Fruit fly (Drosophila melanogaster) whole organism, embryonic: ENCODE data around the gene CG2059.

Experiments
- Atf3 ChIP-seq: fragments of 200-800 bp; sonication (Bioruptor generic); optimal IDR thresholded peaks from 3 replicates; lab custom pipeline; 2016; ENCODE audit warnings: missing biosample characterization, missing genetic modification characterization
- B-H2 ChIP-seq: fragments of 200-800 bp; sonication (Bioruptor generic); optimal IDR thresholded peaks from 2 replicates; lab custom pipeline; 2018; ENCODE audit warnings: missing biosample characterization, mild to moderate bottlenecking, missing genetic modification characterization
- C15 ChIP-seq: fragments of 200-800 bp; sonication (Bioruptor generic); IDR thresholded peaks from 3 replicates; pipeline ENCODE4 v1.3.6; 2022; ENCODE audit warnings: missing biosample characterization, missing genetic modification characterization
- CG11695 ChIP-seq: fragments of 200-800 bp; sonication (Bioruptor generic); IDR thresholded peaks from 3 replicates; pipeline ENCODE4 v1.3.6; 2022; ENCODE audit warnings: missing biosample characterization, missing genetic modification characterization
- CG12659 ChIP-seq: fragments of 200-800 bp; sonication (Bioruptor generic); optimal IDR thresholded peaks from 3 replicates; lab custom pipeline; 2017; ENCODE audit warnings: mild to moderate bottlenecking, missing biosample characterization, missing genetic modification reagents, missing genetic modification characterization
- CG13287 ChIP-seq: fragments of 200-800 bp; sonication (Bioruptor generic); IDR thresholded peaks from 2 replicates; pipeline ENCODE4 v1.3.6; 2022; ENCODE audit warnings: missing biosample characterization, missing genetic modification characterization; ENCODE audit not compliant: partially characterized antibody
- CG15479 ChIP-seq: fragments of 200-800 bp; sonication (Bioruptor generic); optimal IDR thresholded peaks from 3 replicates; lab custom pipeline; 2019; ENCODE audit warnings: missing biosample characterization, mild to moderate bottlenecking, missing genetic modification characterization, moderate library complexity
- CG3065 ChIP-seq: fragments of 200-800 bp; sonication (Bioruptor generic); optimal IDR thresholded peaks from 2 replicates; lab custom pipeline; 2016; ENCODE audit warnings: missing biosample characterization, missing genetic modification characterization
- CG4617 ChIP-seq: fragments of 200-800 bp; sonication (Bioruptor generic); optimal IDR thresholded peaks from 3 replicates; lab custom pipeline; 2016; ENCODE audit warnings: missing biosample characterization, missing genetic modification characterization, borderline replicate concordance
- CG4707 ChIP-seq: fragments of 200-800 bp; sonication (Bioruptor generic); optimal IDR thresholded peaks from 2 replicates; lab custom pipeline; 2018; ENCODE audit warnings: missing biosample characterization, mild to moderate bottlenecking, missing genetic modification characterization, moderate library complexity
- CG5180 ChIP-seq: fragments of 200-800 bp; sonication (Bioruptor generic); optimal IDR thresholded peaks from 3 replicates; lab custom pipeline; 2017; ENCODE audit warnings: missing biosample characterization, missing genetic modification characterization, mild to moderate bottlenecking, moderate library complexity, missing genetic modification reagents
- CG6654 ChIP-seq: fragments of 200-800 bp; sonication (Bioruptor generic); optimal IDR thresholded peaks from 2 replicates; lab custom pipeline; 2017; ENCODE audit warnings: missing biosample characterization, mild to moderate bottlenecking, missing genetic modification characterization
- CG8478 ChIP-seq: fragments of >200 bp; optimal IDR thresholded peaks from 2 replicates; lab custom pipeline; 2018
- CG9797 ChIP-seq: fragments of 200-800 bp; sonication (Bioruptor generic); optimal IDR thresholded peaks from 3 replicates; lab custom pipeline; 2018; ENCODE audit warnings: missing biosample characterization, mild to moderate bottlenecking, missing genetic modification characterization
- D ChIP-seq, 2 experiments: fragments of 200-800 bp in 1 of 2; fragments of >200 bp in 1 of 2; sonication (Bioruptor generic) in 1 of 2; optimal IDR thresholded peaks; 2 replicates in 1 of 2; 3 replicates in 1 of 2; lab custom pipeline; 2017; ENCODE audit warnings: mild to moderate bottlenecking in 1 of 2, missing biosample characterization in 1 of 2, missing genetic modification characterization in 1 of 2, missing genetic modification reagents in 1 of 2
- Dad ChIP-seq: fragments of 200-800 bp; sonication (Bioruptor generic); optimal IDR thresholded peaks from 3 replicates; lab custom pipeline; 2016; ENCODE audit warnings: missing biosample characterization, missing genetic modification characterization
- Doc2 ChIP-seq: fragments of 200-800 bp; sonication (Bioruptor generic); IDR thresholded peaks from 2 replicates; pipeline ENCODE4 v1.3.6; 2022; ENCODE audit warnings: missing biosample characterization, missing genetic modification characterization
- Fer3 ChIP-seq: fragments of 200-800 bp; sonication (Bioruptor generic); optimal IDR thresholded peaks from 2 replicates; lab custom pipeline; 2018; ENCODE audit warnings: missing biosample characterization, mild to moderate bottlenecking, missing genetic modification characterization, moderate library complexity
- Gug ChIP-seq: fragments of 200-800 bp; sonication (Bioruptor generic); IDR thresholded peaks from 4 replicates; pipeline ENCODE4 v1.3.6; 2022; ENCODE audit warnings: missing biosample characterization, missing genetic modification characterization
- HLHmδ ChIP-seq: fragments of 200-800 bp; sonication (Bioruptor generic); optimal IDR thresholded peaks from 2 replicates; lab custom pipeline; 2018; ENCODE audit warnings: missing biosample characterization, mild to moderate bottlenecking, missing genetic modification characterization, moderate library complexity
- HmgD ChIP-seq: fragments of 200-800 bp; sonication (Bioruptor generic); optimal IDR thresholded peaks from 3 replicates; lab custom pipeline; 2016; ENCODE audit warnings: missing biosample characterization, missing genetic modification characterization
- NC2β ChIP-seq: fragments of 200-800 bp; sonication (Bioruptor generic); optimal IDR thresholded peaks from 2 replicates; lab custom pipeline; 2016; ENCODE audit warnings: missing biosample characterization, missing genetic modification characterization
- Rfx ChIP-seq: fragments of 200-800 bp; sonication (Bioruptor generic); IDR thresholded peaks from 2 replicates; pipeline ENCODE4 v1.3.6; 2022; ENCODE audit warnings: missing biosample characterization, missing genetic modification characterization
- Stat92E ChIP-seq, 3 experiments: fragments of >200 bp in 2 of 3; fragments of 200-800 bp in 1 of 3; sonication (Bioruptor generic) in 1 of 3; optimal IDR thresholded peaks; 2 replicates each; lab custom pipeline; 2017 to 2019; ENCODE audit warnings: missing biosample characterization in 3 of 3, missing genetic modification characterization in 3 of 3, mild to moderate bottlenecking in 1 of 3, moderate library complexity in 1 of 3
- Trl ChIP-seq, 3 experiments: fragments of >200 bp in 2 of 3; fragments of 200-800 bp in 1 of 3; sonication (Bioruptor generic) in 1 of 3; optimal IDR thresholded peaks; 2 replicates in 1 of 3; 3 replicates in 2 of 3; lab custom pipeline; 2016 to 2017; ENCODE audit warnings: missing biosample characterization in 1 of 3, missing genetic modification characterization in 1 of 3
- Xbp1 ChIP-seq: fragments of 200-800 bp; sonication (Bioruptor generic); optimal IDR thresholded peaks from 3 replicates; lab custom pipeline; 2016; ENCODE audit warnings: missing biosample characterization, mild to moderate bottlenecking, missing genetic modification characterization
- cad ChIP-seq: fragments of >200 bp; optimal IDR thresholded peaks from 2 replicates; lab custom pipeline; 2017; ENCODE audit warnings: missing biosample characterization, missing genetic modification characterization
- cg ChIP-seq: fragments of 200-800 bp; sonication (Bioruptor generic); optimal IDR thresholded peaks from 3 replicates; lab custom pipeline; 2019; ENCODE audit warnings: missing biosample characterization, mild to moderate bottlenecking, missing genetic modification characterization, moderate library complexity
- chm ChIP-seq: fragments of 200-800 bp; sonication (Bioruptor generic); IDR thresholded peaks from 2 replicates; pipeline ENCODE4 v1.3.6; 2022; ENCODE audit warnings: missing biosample characterization, missing genetic modification characterization
- crol ChIP-seq: fragments of 200-800 bp; sonication (Bioruptor generic); IDR thresholded peaks from 2 replicates; pipeline ENCODE4 v1.3.6; 2022; ENCODE audit warnings: missing biosample characterization, missing genetic modification characterization
- hbn ChIP-seq: fragments of 200-800 bp; sonication (Bioruptor generic); IDR thresholded peaks from 2 replicates; pipeline ENCODE4 v1.3.6; 2022; ENCODE audit warnings: missing biosample characterization, missing genetic modification characterization; ENCODE audit not compliant: partially characterized antibody
- inv ChIP-seq: fragments of 200-800 bp; sonication (Bioruptor generic); IDR thresholded peaks from 2 replicates; pipeline ENCODE4 v1.3.6; 2022; ENCODE audit warnings: missing biosample characterization, missing genetic modification characterization; ENCODE audit not compliant: partially characterized antibody
- kni ChIP-seq: fragments of 200-800 bp; sonication (Bioruptor generic); optimal IDR thresholded peaks from 3 replicates; lab custom pipeline; 2017; ENCODE audit warnings: mild to moderate bottlenecking, missing biosample characterization, missing genetic modification reagents, missing genetic modification characterization
- mam ChIP-seq: fragments of 200-800 bp; sonication (Bioruptor generic); optimal IDR thresholded peaks from 3 replicates; lab custom pipeline; 2016; ENCODE audit warnings: missing biosample characterization, missing genetic modification characterization
- nmo ChIP-seq: fragments of 200-800 bp; sonication (Bioruptor generic); optimal IDR thresholded peaks from 2 replicates; lab custom pipeline; 2018; ENCODE audit warnings: missing biosample characterization, mild to moderate bottlenecking, missing genetic modification characterization, moderate library complexity
- prd ChIP-seq, 3 experiments: fragments of >200 bp in 2 of 3; fragments of 200-800 bp in 1 of 3; sonication (Bioruptor generic) in 1 of 3; optimal IDR thresholded peaks in 2 of 3; IDR thresholded peaks in 1 of 3; 2 replicates in 2 of 3; 3 replicates in 1 of 3; pipeline versions ENCODE4 v1.3.6 to Lab custom; 2017 to 2022; ENCODE audit warnings: missing biosample characterization in 1 of 3, missing genetic modification characterization in 1 of 3
- sna ChIP-seq: fragments of 200-800 bp; sonication (Bioruptor generic); IDR thresholded peaks from 2 replicates; pipeline ENCODE4 v1.3.6; 2022; ENCODE audit warnings: missing biosample characterization, missing genetic modification characterization; ENCODE audit not compliant: partially characterized antibody
- sqz ChIP-seq: fragments of 200-800 bp; sonication (Bioruptor generic); optimal IDR thresholded peaks from 3 replicates; lab custom pipeline; 2018; ENCODE audit warnings: missing biosample characterization, mild to moderate bottlenecking, missing genetic modification characterization
- sr ChIP-seq: fragments of 200-800 bp; sonication (Bioruptor generic); IDR thresholded peaks from 3 replicates; pipeline ENCODE4 v1.3.6; 2022; ENCODE audit warnings: missing biosample characterization, missing genetic modification characterization
- toy ChIP-seq: fragments of 200-800 bp; sonication (Bioruptor generic); IDR thresholded peaks from 2 replicates; pipeline ENCODE4 v1.3.6; 2022; ENCODE audit warnings: missing biosample characterization, missing genetic modification characterization
- vvl ChIP-seq: fragments of 200-800 bp; sonication (Bioruptor generic); IDR thresholded peaks from 2 replicates; pipeline ENCODE4 v1.3.6; 2022; ENCODE audit warnings: missing biosample characterization, missing genetic modification characterization
- z ChIP-seq: fragments of 200-800 bp; sonication (Bioruptor generic); IDR thresholded peaks from 3 replicates; pipeline ENCODE4 v1.3.6; 2022; ENCODE audit warnings: missing biosample characterization, missing genetic modification characterization
- zen ChIP-seq: fragments of 200-800 bp; sonication (Bioruptor generic); optimal IDR thresholded peaks from 3 replicates; lab custom pipeline; 2018; ENCODE audit warnings: missing biosample characterization, mild to moderate bottlenecking, missing genetic modification characterization, moderate library complexity

Gene CG2059

dm6 chrX:7319053-7319702 lies 33.0 kb downstream of the CG2059 start (continued):
- TF ChIP-seq nmo, result peak; percentile 93
- TF ChIP-seq Doc2 (GFP tag; lab: Robert Waterston, UW), result no peak
- 0 out of 3 replicates have a peak, but pooled peaks have one; percentile 25 for TF ChIP-seq z (GFP tag; lab: Robert Waterston, UW)
- TF ChIP-seq Fer3 (tag; lab: Kevin White, UChicago), result peak; percentile 42
- TF ChIP-seq B-H2, result no peak
- TF ChIP-seq CG12659 (GFP tag; lab: Kevin White, UChicago), result peak; percentile 55
- peak; percentile 81 for TF ChIP-seq Xbp1
- peak; percentile 86 for TF ChIP-seq zen (tag; lab: Kevin White, UChicago)
- peak; percentile 68; the same call in 2 of the 3 replicates for TF ChIP-seq CG11695 (GFP tag; lab: Robert Waterston, UW)
- no peak for TF ChIP-seq Rfx (GFP tag; lab: Robert Waterston, UW)
- TF ChIP-seq CG8478 (lab: Kevin White, UChicago), result no peak
- TF ChIP-seq sr (GFP tag; lab: Robert Waterston, UW), result no peak
- TF ChIP-seq Atf3 (GFP tag; lab: Kevin White, UChicago), result peak; percentile 70
- TF ChIP-seq mam (GFP tag; lab: Kevin White, UChicago), result peak; percentile 15

DNA sequence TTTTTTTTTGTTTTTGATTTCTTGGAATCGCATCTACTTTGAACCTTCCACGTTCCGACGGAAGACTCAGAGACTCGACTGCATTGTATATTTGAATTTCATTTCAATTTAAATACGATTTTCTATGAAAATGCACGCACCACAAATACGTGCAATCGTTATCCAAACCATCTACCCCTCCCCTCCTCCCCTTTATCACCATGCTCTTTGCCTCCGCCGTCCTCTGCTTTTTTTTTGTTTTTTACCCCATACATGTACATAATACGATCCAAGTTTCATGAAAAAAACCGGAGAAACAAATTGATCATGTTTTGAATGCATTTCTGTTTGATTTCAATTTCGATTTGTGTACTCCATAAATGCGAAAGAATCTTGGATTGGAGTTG lies 33.5 kb downstream of the CG2059 start:
- peak; percentile 48; the same call in 1 of the 2 replicates for TF ChIP-seq vvl (GFP tag; lab: Robert Waterston, UW)
- TF ChIP-seq CG13287, result no peak
- TF ChIP-seq sqz (GFP tag; lab: Kevin White, UChicago), result peak; percentile 88
- TF ChIP-seq Dad (GFP tag; lab: Kevin White, UChicago), result no peak
- TF ChIP-seq Stat92E (GFP tag; optimal IDR thresholded peaks at IDR 0.05; lab: Kevin White, UChicago), result peak in 1 of 3 experiments; percentile 21
- TF ChIP-seq kni (GFP tag; lab: Kevin White, UChicago), result peak; percentile 27
- TF ChIP-seq CG4617 (GFP tag; lab: Kevin White, UChicago), result no peak
- TF ChIP-seq CG3065 (GFP tag; lab: Kevin White, UChicago), result no peak
- peak; percentile 79 for TF ChIP-seq crol (GFP tag; lab: Robert Waterston, UW)
- TF ChIP-seq chm (GFP tag; lab: Robert Waterston, UW), result no peak

DNA sequence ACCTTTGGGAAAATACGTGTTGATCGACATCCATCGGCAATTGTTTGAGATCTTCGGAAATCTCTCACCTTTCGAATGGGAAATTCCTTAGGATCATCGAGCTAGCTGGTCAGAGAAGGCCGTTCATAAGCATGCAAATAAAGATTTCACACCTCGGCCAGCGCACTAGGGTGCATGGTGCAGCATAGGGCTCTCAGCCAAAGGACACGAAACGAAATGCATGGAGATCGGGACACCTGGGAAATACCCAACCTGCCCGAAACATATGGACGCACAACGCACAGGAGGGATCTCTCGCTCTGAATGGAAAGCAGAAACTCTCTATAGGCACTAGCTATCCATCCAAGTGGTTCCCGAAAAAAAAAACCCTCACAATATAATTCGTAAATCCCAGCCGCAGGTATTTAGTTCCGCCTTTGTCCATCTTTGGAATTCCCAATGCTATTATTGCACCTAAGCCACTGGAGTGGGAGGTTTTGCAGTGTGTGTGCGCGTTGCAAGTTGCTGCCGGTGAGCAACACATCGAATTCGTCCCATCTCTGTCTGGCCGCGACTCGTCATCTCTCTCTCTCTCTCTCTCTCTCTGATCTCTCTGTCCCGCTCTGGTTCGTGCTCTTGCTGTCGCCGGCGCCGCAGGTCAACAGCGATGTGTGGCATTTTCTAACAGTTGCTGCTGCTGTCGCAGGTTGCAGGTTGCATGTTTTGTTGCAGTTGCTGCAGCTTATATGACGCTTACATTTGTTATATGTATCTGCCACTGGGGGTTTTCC lies 34.5 kb downstream of the CG2059 start:
- TF ChIP-seq CG5180 (GFP tag; lab: Kevin White, UChicago) (peak; percentile 25), CG15479 (GFP tag; lab: Kevin White, UChicago) (peak; percentile 96), Gug (GFP tag; lab: Robert Waterston, UW) (no peak), Trl (optimal IDR thresholded peaks at IDR 0.05; lab: Kevin White, UChicago) (peak; percentile 26 to 34), Trl (GFP tag; optimal IDR thresholded peaks at IDR 0.05; lab: Kevin White, UChicago) (no peak), NC2β (no peak), cg (GFP tag; lab: Kevin White, UChicago) (peak; percentile 40), kni (GFP tag; lab: Kevin White, UChicago) (peak; percentile 49), CG9797 (no peak), D (optimal IDR thresholded peaks at IDR 0.05; lab: Kevin White, UChicago) (peak; percentile 94), D (GFP tag; optimal IDR thresholded peaks at IDR 0.05; lab: Kevin White, UChicago) (no peak), C15 (GFP tag; lab: Robert Waterston, UW) (no peak), CG8478 (lab: Kevin White, UChicago) (peak; percentile 63), prd (optimal IDR thresholded peaks at IDR 0.05; lab: Kevin White, UChicago) (no peak), prd (GFP tag; IDR thresholded peaks at IDR 0.05; lab: Robert Waterston, UW) (peak; percentile 4; the same call in 1 of the 3 replicates), CG6654 (GFP tag; lab: Kevin White, UChicago) (no peak), hbn (GFP tag; lab: Robert Waterston, UW) (no peak), sna (GFP tag; lab: Robert Waterston, UW) (no peak), HmgD (GFP tag; lab: Kevin White, UChicago) (peak; percentile 50), inv (GFP tag; lab: Robert Waterston, UW) (no peak), CG4707 (GFP tag; lab: Kevin White, UChicago) (no peak), B-H2 (no peak), zen (tag; lab: Kevin White, UChicago) (peak; percentile 71), cad (GFP tag; lab: Kevin White, UChicago) (peak; percentile 72), toy (GFP tag; lab: Robert Waterston, UW) (no peak), HLHmδ (GFP tag; lab: Kevin White, UChicago) (peak; percentile 35)
